Worm (Caenorhabditis elegans) whole organism, L4/young adult: Measurements from ENCODE around the gene lron-15.
A peak's percentile ranks its signal among the peaks of the same experiment; 100 is the strongest.

Experiments
- W03F9.2 ChIP-seq: fragments of 150-350 bp; optimal IDR thresholded peaks from 2 replicates; lab custom pipeline; 2014; ENCODE audit warnings: missing biosample characterization, missing genetic modification characterization
- dao-5 ChIP-seq: sonication (generic microtip); optimal IDR thresholded peaks from 2 replicates; lab custom pipeline; 2016; ENCODE audit warnings: missing genotype, missing genetic modification characterization, moderate library complexity, missing compliant biosample characterization
- him-1 ChIP-seq: sonication (generic microtip); optimal IDR thresholded peaks from 2 replicates; lab custom pipeline; 2016; ENCODE audit warnings: missing genotype, missing genetic modification reagents, missing genetic modification characterization, missing compliant biosample characterization

lron-15 gene

ce11 chrII:6566628-6567180 lies 22.0 kb upstream of the lron-15 start, which contains the start of the genes F18C5.5 and F18C5.9:
Gene F18C5.5, minus strand, starts transcription at chrII:6566728.
Gene F18C5.9, plus strand, starts transcription at chrII:6567130.
- no peak for TF ChIP-seq dao-5
- TF ChIP-seq W03F9.2 (tag; lab: Kevin White, UChicago), result no peak
- no peak for TF ChIP-seq him-1 (tag; lab: Kevin White, UChicago)

- TF ChIP-seq him-1 (tag; lab: Kevin White, UChicago) (no peak), W03F9.2 (tag; lab: Kevin White, UChicago) (no peak), dao-5 (no peak)
Observed at ce11 chrII:6565077-6565476, 20.4 kb upstream of the lron-15 start, which contains the start of gene mpz-3. Gene mpz-3, minus strand, starts transcription at chrII:6565396.

- TF ChIP-seq him-1 (tag; lab: Kevin White, UChicago) (no peak), dao-5 (no peak), W03F9.2 (tag; lab: Kevin White, UChicago) (no peak)
Observed at ce11 chrII:6563238-6563637, 18.5 kb upstream of the lron-15 start.

- TF ChIP-seq W03F9.2 (tag; lab: Kevin White, UChicago) (no peak), him-1 (tag; lab: Kevin White, UChicago) (no peak), dao-5 (no peak)
Observed at ce11 chrII:6562203-6562867, 17.6 kb upstream of the lron-15 start.

- no peak for TF ChIP-seq W03F9.2 (tag; lab: Kevin White, UChicago)
- TF ChIP-seq him-1 (tag; lab: Kevin White, UChicago), result no peak
- TF ChIP-seq dao-5, result no peak
Observed at ce11 chrII:6561300-6561699, 16.6 kb upstream of the lron-15 start, which contains the start of gene F18C5.10. Gene F18C5.10, minus strand, starts transcription at chrII:6561444.

- TF ChIP-seq him-1 (tag; lab: Kevin White, UChicago), result no peak
- TF ChIP-seq dao-5, result no peak
- no peak for TF ChIP-seq W03F9.2 (tag; lab: Kevin White, UChicago)
Observed at ce11 chrII:6560291-6560690, 15.6 kb upstream of the lron-15 start.

- TF ChIP-seq him-1 (tag; lab: Kevin White, UChicago) (no peak), dao-5 (no peak), W03F9.2 (tag; lab: Kevin White, UChicago) (no peak)
Observed at ce11 chrII:6558887-6559286, 14.2 kb upstream of the lron-15 start.

- no peak for TF ChIP-seq him-1 (tag; lab: Kevin White, UChicago)
- no peak for TF ChIP-seq W03F9.2 (tag; lab: Kevin White, UChicago)
- TF ChIP-seq dao-5, result no peak
Observed at ce11 chrII:6554677-6555076, 10.0 kb upstream of the lron-15 start, which contains the start of gene wrn-1. Gene wrn-1, plus strand, starts transcription at chrII:6554977.

ce11 chrII:6535957-6536424 lies 8.7 kb downstream of the lron-15 start, which contains the start of gene utp-20:
Gene utp-20, plus strand, starts transcription at chrII:6536374.
- peak; percentile 62 for TF ChIP-seq W03F9.2 (tag; lab: Kevin White, UChicago)
- no peak for TF ChIP-seq dao-5
- no peak for TF ChIP-seq him-1 (tag; lab: Kevin White, UChicago)

ce11 chrII:6531940-6532339 lies 12.8 kb downstream of the lron-15 start, which contains the start of gene abcx-1:
Gene abcx-1, plus strand, starts transcription at chrII:6532163.
- TF ChIP-seq dao-5 (no peak), him-1 (tag; lab: Kevin White, UChicago) (no peak), W03F9.2 (tag; lab: Kevin White, UChicago) (no peak)

ce11 chrII:6531527-6531926 lies 13.2 kb downstream of the lron-15 start, which contains the start of gene abch-1:
Gene abch-1, minus strand, starts transcription at chrII:6531627.
- TF ChIP-seq W03F9.2 (tag; lab: Kevin White, UChicago), result no peak
- no peak for TF ChIP-seq him-1 (tag; lab: Kevin White, UChicago)
- no peak for TF ChIP-seq dao-5

ce11 chrII:6528629-6529028 lies 16.1 kb downstream of the lron-15 start, which contains the start of gene C56E6.4:
Gene C56E6.4, minus strand, starts transcription at chrII:6528729.
- TF ChIP-seq W03F9.2 (tag; lab: Kevin White, UChicago), result no peak
- TF ChIP-seq him-1 (tag; lab: Kevin White, UChicago), result no peak
- no peak for TF ChIP-seq dao-5

- no peak for TF ChIP-seq dao-5
- no peak for TF ChIP-seq him-1 (tag; lab: Kevin White, UChicago)
- no peak for TF ChIP-seq W03F9.2 (tag; lab: Kevin White, UChicago)
Observed at ce11 chrII:6526136-6526684, 18.5 kb downstream of the lron-15 start.

ce11 chrII:6524501-6524977 lies 20.2 kb downstream of the lron-15 start, which contains the start of gene C56E6.2:
Gene C56E6.2, plus strand, starts transcription at chrII:6524927.
- TF ChIP-seq dao-5, result no peak
- TF ChIP-seq W03F9.2 (tag; lab: Kevin White, UChicago), result no peak
- TF ChIP-seq him-1 (tag; lab: Kevin White, UChicago), result no peak
